Worm (Caenorhabditis elegans) whole organism, L4/young adult: ENCODE measurements around the gene R07A4.2.

Experiments used
- W03F9.2 ChIP-seq: fragments of 150-350 bp; optimal IDR thresholded peaks from 2 replicates; lab custom pipeline; 2014; ENCODE audit warnings: missing biosample characterization, missing genetic modification characterization
- dao-5 ChIP-seq: sonication (generic microtip); optimal IDR thresholded peaks from 2 replicates; lab custom pipeline; 2016; ENCODE audit warnings: missing genotype, missing genetic modification characterization, moderate library complexity, missing compliant biosample characterization
- him-1 ChIP-seq: sonication (generic microtip); optimal IDR thresholded peaks from 2 replicates; lab custom pipeline; 2016; ENCODE audit warnings: missing genotype, missing genetic modification reagents, missing genetic modification characterization, missing compliant biosample characterization

ce11 chrX:10694933-10695332 is 51.4 kb downstream of the R07A4.2 start, which contains the start of gene plpp-1.3:
- TF ChIP-seq W03F9.2 (tag; lab: Kevin White, UChicago) (no peak), him-1 (no peak), dao-5 (tag; lab: Kevin White, UChicago) (no peak)
